Fruit fly (Drosophila melanogaster): ENCODE measurements around the gene ppk31.

The ppk31 gene

DNA sequence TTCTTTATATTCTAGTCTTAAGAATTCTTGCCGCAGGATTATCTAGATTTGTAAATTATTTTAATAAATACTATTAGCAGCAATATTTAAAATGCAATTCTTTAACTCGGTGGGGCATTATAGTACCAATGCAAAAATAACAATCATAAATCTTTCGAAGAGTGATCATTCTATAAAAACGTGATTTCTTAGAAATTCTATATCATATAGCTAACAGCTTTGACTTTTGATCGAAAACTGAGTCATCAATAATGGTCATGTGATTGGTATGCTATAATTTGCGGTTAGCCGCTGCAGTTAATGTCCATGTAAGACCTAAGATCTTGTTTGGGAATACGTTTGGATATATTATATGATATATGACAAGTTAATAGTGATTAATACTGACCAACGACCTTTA is at the start of gene ppk31:
ppk31 (plus strand) TSS at position 301 of the 400 bp plus-strand sequence.
- no peak for TF ChIP-seq CG17801 (GFP tag; optimal IDR thresholded peaks at IDR 0.05; ENCODE audit: partially characterized antibody)

dm6 chr3R:27116465-27117092 is 46.3 kb upstream of the ppk31 start, which contains the start of the genes CG6066 and CG5880:
Gene CG6066, minus strand, starts transcription at chr3R:27116707.
Gene CG5880, plus strand, starts transcription at chr3R:27116745.
- TF ChIP-seq CG17801 (GFP tag; optimal IDR thresholded peaks at IDR 0.05; ENCODE audit: partially characterized antibody) = no peak

DNA sequence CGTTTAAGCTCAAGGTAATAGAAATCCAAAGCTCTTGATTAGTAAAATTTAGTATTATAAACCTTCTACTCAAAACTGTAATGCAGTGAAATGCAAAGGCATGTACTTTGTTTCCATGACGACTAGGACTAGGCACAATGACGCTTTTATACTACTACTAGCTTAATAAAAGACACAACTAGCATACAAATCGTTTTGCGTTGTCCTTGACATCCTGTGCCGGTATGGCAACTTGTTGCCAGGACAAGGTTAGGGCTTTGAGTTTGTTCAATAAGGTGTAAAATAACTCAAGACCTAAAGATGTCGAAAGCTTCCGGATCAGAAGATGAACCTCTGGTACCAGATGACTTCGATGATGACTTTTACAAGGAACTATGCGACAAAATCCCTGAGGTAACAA is 44.6 kb upstream of the ppk31 start, which contains the start of gene CG5882:
CG5882 (plus strand) TSS at position 301 of the 400 bp plus-strand sequence.
- TF ChIP-seq CG17801 (GFP tag; optimal IDR thresholded peaks at IDR 0.05; ENCODE audit: partially characterized antibody) = no peak

dm6 chr3R:27124588-27124987 is 38.3 kb upstream of the ppk31 start, which contains the start of gene CG6059:
Gene CG6059, minus strand, starts transcription at chr3R:27124688.
- TF ChIP-seq CG17801 (GFP tag; optimal IDR thresholded peaks at IDR 0.05; ENCODE audit: partially characterized antibody) = no peak

DNA sequence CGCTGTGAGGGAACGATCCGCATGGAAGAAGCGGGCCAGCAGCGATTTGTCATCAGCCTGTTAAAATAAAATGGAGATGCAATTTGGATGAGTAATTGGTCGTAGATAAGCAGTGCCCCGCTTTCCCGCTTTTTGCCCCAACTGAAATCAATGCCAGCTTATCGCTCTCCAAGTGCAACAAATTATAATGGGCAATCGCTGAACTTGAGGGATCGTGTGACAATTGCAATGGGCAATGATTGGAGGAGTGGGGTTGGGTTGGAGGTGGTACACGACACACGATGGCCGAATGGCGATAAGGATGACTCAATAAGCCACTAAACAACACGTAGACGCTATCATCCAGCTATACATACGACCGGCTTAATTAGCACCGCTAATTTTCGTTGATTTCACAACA is 34.2 kb upstream of the ppk31 start:
- TF ChIP-seq CG17801 (GFP tag; optimal IDR thresholded peaks at IDR 0.05; ENCODE audit: partially characterized antibody) = no peak

DNA sequence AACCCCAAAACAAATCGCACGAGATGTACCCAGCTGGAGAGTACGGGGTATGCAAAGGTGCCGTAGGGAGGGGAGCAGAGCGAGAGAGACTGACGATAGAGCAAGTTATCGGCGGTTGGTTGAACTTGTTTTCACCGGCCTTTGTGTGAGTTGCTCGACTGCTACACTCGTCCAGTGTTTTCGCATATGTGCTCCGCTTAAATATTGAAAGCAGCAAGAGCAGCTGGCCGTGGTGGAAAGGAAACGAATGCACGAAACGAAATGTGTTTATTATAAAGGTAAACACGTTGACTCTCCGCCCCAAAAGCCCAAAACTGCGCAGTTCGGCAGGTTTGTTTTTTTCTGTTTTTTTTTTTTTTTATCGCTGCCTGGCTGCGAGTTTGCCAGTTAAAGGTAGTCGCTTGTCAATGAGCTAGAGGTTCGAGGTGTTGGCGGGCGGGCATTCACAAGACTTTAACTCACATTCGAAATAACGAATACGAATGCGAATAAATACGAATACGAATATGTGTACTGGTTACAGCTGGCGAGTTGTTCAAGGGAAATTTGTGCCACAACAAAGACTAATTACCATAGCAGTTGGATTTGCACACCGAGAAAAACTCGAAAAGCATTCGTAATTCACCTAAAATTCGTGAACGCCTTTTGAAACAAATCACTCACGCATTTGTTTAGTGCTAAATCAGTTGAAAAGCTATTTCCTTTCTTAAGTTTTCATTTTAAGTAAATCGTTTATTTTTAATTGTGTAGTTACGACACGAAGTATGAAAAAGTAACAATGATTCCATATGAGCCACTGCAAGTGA is 33.1 kb upstream of the ppk31 start:
- TF ChIP-seq CG17801 (GFP tag; optimal IDR thresholded peaks at IDR 0.05; ENCODE audit: partially characterized antibody) = peak; percentile 73

dm6 chr3R:27130551-27131161 is 32.3 kb upstream of the ppk31 start:
- TF ChIP-seq CG17801 (GFP tag; optimal IDR thresholded peaks at IDR 0.05; ENCODE audit: partially characterized antibody) = no peak

- no peak for TF ChIP-seq CG17801 (GFP tag; optimal IDR thresholded peaks at IDR 0.05; ENCODE audit: partially characterized antibody)
Observed at dm6 chr3R:27131408-27131807, 31.5 kb upstream of the ppk31 start.

DNA sequence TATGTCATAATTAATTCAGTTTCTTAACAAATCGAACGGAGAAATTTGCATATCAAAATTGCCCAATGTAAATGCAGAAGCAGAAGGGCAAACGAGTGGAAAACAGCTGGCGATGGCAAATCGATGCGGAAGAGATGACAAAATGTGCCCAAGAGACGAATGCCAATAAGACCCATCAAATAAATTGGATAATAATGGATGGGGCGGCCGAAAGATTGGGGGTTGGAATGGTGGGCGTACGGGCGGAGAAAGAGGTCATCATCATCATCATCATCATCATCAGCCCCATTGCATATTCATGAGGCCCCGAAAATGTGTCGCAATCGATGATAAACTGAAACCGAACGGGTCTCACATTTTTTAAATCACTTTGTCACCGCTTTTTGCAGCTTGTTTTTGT is 28.9 kb upstream of the ppk31 start:
- TF ChIP-seq CG17801 (GFP tag; optimal IDR thresholded peaks at IDR 0.05; ENCODE audit: partially characterized antibody) = no peak

DNA sequence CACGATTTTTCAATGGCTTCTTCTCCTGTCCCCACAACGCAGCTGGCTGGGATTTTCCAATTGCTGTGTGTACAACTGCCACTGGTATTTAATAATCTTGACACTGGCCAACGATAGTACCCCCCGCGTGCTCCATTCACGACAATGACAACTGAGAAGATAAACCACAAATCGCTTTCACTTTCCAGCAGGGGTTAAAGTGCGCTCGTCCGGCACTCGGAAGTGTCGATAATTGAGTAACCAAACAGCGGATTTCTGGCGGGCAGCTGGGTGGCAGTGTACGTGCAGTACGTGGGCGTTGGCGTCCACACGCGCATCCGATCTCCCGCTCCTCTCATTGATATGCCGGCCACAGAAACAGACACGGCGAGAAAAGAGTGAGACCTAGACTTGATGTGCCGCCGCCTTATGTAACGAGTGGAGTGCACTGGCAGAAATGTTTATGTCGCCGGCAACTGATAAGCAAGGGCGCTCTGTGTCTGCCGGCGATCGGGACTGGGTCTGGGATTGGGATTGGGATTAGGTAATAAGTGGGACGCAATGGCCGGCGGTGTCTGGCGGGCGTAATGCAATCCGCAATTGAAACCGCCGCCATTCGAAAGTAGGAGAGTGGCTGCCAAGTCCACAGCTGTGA is 28.1 kb upstream of the ppk31 start:
- TF ChIP-seq CG17801 (GFP tag; optimal IDR thresholded peaks at IDR 0.05; ENCODE audit: partially characterized antibody) = no peak

DNA sequence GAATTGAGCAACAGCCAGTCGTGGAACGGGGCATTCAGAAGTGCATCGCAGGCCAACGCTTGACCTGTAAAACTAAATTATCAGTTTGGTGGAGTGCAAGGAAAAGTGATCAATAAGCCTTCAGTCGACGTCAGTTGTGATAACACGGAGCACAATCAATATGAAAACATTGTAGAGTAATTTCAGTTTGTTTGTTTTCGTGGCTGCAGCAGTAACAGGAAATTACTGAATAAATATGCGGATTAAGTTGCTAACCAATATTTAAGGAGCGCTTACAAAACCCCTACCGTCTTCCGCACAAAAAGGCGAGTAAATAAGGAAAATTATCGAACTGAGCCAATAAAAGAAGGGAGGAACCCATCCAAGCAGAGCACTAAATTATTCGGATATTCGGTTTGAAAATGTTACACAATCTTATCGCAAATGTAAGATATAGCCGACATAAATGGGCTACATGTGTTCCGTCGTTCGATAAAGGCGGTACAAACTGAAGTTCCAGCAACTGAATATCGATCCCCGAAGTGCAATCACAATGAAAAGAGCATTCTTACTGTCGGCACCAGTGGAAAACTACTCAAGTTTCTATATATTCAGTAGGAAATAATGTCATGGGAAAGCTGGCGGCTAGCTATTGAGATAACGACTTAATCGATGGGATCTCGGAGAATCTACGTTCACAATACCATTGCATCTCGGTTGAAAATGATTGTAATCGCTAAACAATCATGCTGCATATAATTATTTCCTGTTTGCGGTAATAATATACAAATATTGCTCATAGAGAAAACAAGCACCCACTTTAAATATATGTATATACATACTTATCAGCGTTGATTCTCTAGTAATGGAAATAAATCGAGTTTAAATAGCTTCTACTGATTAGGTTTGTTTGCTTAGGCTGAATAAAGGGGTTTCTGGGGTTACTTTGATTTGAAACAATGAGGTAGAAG is 27.0 kb upstream of the ppk31 start:
- TF ChIP-seq CG17801 (GFP tag; optimal IDR thresholded peaks at IDR 0.05; ENCODE audit: partially characterized antibody) = no peak

dm6 chr3R:27137914-27138323 is 25.0 kb upstream of the ppk31 start:
- no peak for TF ChIP-seq CG17801 (GFP tag; optimal IDR thresholded peaks at IDR 0.05; ENCODE audit: partially characterized antibody)

dm6 chr3R:27138700-27139099 is 24.2 kb upstream of the ppk31 start:
- TF ChIP-seq CG17801 (GFP tag; optimal IDR thresholded peaks at IDR 0.05; ENCODE audit: partially characterized antibody) = peak; percentile 9

DNA sequence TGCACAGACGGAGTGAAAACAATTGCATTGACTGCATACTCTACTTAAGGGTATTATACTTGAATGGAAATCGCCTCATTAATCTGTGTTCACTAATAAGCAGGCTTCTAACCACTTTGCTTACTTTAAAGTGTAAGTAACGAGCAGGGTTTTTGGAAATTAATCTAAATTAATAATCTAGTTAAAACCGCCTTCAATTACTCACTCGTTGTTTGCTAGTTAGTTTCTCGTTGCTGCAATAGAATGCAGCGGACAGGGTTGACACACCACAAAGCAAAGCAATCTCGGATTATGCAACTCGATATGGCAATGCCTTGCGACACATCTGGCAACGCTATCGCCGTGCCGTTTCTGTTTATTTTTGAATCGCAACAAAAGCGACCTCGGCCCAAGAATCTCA is 23.0 kb upstream of the ppk31 start:
- no peak for TF ChIP-seq CG17801 (GFP tag; optimal IDR thresholded peaks at IDR 0.05; ENCODE audit: partially characterized antibody)
